Worm (Caenorhabditis elegans): Measurements from ENCODE around the gene fbxa-188.

fbxa-188 gene

DNA sequence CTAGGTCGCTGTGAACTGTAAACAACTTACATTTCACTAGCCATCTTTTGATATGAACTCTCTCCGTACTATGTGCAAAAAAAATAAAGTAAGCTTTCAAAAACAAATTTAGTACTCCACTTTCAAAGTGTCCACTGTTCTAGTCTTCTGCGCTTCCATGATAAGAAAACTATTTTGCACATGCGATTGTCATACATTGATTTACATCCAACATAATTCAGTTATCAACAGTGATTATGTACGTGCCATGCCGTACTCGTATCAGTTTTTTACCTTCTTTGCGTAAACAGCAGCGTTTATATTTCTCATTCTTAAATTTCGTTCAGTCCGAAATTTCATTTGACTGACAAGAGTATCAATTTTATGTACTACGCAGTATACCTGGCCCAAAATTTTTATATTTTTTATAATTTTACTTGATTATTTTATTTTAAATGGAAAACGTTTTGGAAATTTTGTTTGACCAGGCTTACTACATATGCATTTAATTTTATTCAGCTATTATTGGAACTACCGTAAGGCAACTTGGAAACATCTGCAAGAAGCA is 8.2 kb upstream of the fbxa-188 start, which contains the start of the genes fbxa-134 and F47H4.2:
fbxa-134 (minus strand) TSS at position 44 of the 547 bp plus-strand sequence.
F47H4.2 (plus strand) TSS at position 497 of the 547 bp plus-strand sequence.
- no peak for TF ChIP-seq mab-5 (tag; optimal IDR thresholded peaks at IDR 0.05)
- TF ChIP-seq unc-120 (tag; optimal IDR thresholded peaks at IDR 0.05; ENCODE audit: poor library complexity, severe bottlenecking), result no peak
- TF ChIP-seq mls-2 (tag; optimal IDR thresholded peaks at IDR 0.05), result no peak
- no peak for TF ChIP-seq elt-1 (tag; optimal IDR thresholded peaks at IDR 0.05; ENCODE audit: borderline replicate concordance, insufficient read depth)
- TF ChIP-seq ham-2 (GFP tag; optimal IDR thresholded peaks at IDR 0.05), result no peak
- TF ChIP-seq blmp-1 (tag; optimal IDR thresholded peaks at IDR 0.05), result no peak
- TF ChIP-seq zip-8 (tag; optimal IDR thresholded peaks at IDR 0.05), result no peak
- TF ChIP-seq mep-1 (tag; optimal IDR thresholded peaks at IDR 0.05), result no peak
- TF ChIP-seq sem-2 (GFP tag; optimal IDR thresholded peaks at IDR 0.05), result no peak
- TF ChIP-seq flh-1 (GFP tag; optimal IDR thresholded peaks at IDR 0.05), result no peak
- no peak for TF ChIP-seq nhr-12 (tag; optimal IDR thresholded peaks at IDR 0.05)

DNA sequence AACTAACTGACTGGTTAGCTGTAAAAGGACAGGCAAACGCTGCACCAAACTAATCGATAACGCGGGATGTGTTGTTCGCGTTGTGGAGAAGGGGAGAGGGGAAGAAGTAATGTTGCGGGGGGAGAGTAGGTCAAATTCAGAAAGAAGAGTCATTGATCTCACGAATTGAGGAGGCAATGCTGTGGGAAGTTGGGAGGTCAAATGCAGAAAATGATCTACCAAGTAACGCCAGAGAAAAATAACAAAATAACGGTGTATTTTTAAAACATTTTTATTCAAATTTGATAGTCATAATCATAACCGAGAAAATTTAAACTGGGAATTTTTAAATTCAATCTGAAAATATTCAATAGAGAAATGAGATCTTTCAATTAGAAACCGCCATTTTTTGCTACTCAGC is 5.4 kb upstream of the fbxa-188 start, which contains the start of gene lsy-27:
lsy-27 (minus strand) TSS at position 101 of the 400 bp plus-strand sequence.
- TF ChIP-seq unc-62 (GFP tag; optimal IDR thresholded peaks at IDR 0.05) (no peak), cnd-1 (tag; optimal IDR thresholded peaks at IDR 0.05) (no peak), ceh-43 (GFP tag; optimal IDR thresholded peaks at IDR 0.05) (no peak), drap-1 (GFP tag; optimal IDR thresholded peaks at IDR 0.05) (no peak), flh-1 (GFP tag; optimal IDR thresholded peaks at IDR 0.05) (no peak), mls-2 (tag; optimal IDR thresholded peaks at IDR 0.05) (no peak), lin-13 (tag; optimal IDR thresholded peaks at IDR 0.05) (no peak), M03D4.4 (tag; optimal IDR thresholded peaks at IDR 0.05) (no peak), nhr-2 (tag; optimal IDR thresholded peaks at IDR 0.05) (no peak), mab-5 (tag; optimal IDR thresholded peaks at IDR 0.05) (no peak), nhr-12 (tag; optimal IDR thresholded peaks at IDR 0.05) (no peak), nhr-28 (tag; optimal IDR thresholded peaks at IDR 0.05) (no peak), elt-1 (tag; optimal IDR thresholded peaks at IDR 0.05; ENCODE audit: borderline replicate concordance, insufficient read depth) (no peak), nhr-76 (tag; optimal IDR thresholded peaks at IDR 0.05) (no peak), elt-3 (tag; optimal IDR thresholded peaks at IDR 0.05) (no peak), ceh-83 (GFP tag; optimal IDR thresholded peaks at IDR 0.05) (no peak), blmp-1 (tag; optimal IDR thresholded peaks at IDR 0.05) (no peak)

DNA sequence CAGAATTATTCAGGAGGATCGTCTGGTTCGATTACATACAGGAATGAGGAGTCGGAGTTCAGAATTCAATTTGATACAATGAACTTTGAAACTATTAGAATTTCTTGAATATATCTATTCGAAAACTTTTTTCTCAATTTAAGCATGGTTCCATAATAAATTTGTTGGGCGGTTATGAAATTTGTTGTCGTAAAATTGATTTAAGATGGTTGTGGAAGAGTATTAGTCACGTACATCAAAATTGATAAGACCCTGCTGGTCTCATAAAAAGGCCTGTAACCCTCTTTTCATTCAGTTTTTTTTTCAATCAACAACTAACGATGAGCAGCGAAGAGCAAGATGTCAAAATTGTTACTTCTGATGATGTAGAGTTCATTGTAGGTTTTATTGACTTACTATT is 2.9 kb upstream of the fbxa-188 start, which contains the start of gene skr-5:
skr-5 (plus strand) TSS at position 301 of the 400 bp plus-strand sequence.
- TF ChIP-seq sem-2 (GFP tag; optimal IDR thresholded peaks at IDR 0.05), result no peak
- TF ChIP-seq tbx-8 (GFP tag; optimal IDR thresholded peaks at IDR 0.05), result no peak
- no peak for TF ChIP-seq mls-2 (tag; optimal IDR thresholded peaks at IDR 0.05)

DNA sequence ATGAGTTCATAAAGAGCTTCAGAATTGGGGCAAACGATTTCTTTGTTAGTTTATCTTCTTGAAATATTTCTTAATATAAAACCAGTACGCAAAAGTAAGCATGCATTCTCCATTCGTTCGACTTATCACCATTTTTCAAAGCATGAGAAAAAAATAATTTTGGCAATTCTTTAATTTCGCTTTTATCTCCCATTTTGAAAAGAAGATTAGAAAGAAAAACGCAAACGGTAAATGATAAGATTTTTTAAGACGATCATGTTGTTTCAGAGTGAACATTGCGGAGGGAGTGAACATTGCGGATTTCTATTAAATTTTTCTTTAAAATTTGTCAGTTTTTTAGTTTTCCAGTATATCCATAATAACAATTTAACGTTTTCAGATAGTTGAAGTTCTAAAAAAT is 5.4 kb downstream of the fbxa-188 start:
- TF ChIP-seq ham-2 (GFP tag; optimal IDR thresholded peaks at IDR 0.05), result no peak
- TF ChIP-seq bed-3 (GFP tag; optimal IDR thresholded peaks at IDR 0.05), result no peak
- TF ChIP-seq ceh-43 (GFP tag; optimal IDR thresholded peaks at IDR 0.05), result no peak
- TF ChIP-seq zip-8 (tag; optimal IDR thresholded peaks at IDR 0.05), result no peak
- no peak for TF ChIP-seq ceh-83 (GFP tag; optimal IDR thresholded peaks at IDR 0.05)
- no peak for TF ChIP-seq flh-1 (GFP tag; optimal IDR thresholded peaks at IDR 0.05)
- TF ChIP-seq mls-2 (tag; optimal IDR thresholded peaks at IDR 0.05), result no peak
- no peak for TF ChIP-seq mab-5 (tag; optimal IDR thresholded peaks at IDR 0.05)
- TF ChIP-seq nhr-12 (tag; optimal IDR thresholded peaks at IDR 0.05), result no peak
- no peak for TF ChIP-seq hlh-1 (tag; optimal IDR thresholded peaks at IDR 0.05)
- no peak for TF ChIP-seq snpc-4 (tag; optimal IDR thresholded peaks at IDR 0.05)
- no peak for TF ChIP-seq elt-3 (tag; optimal IDR thresholded peaks at IDR 0.05)
- TF ChIP-seq unc-39 (tag; optimal IDR thresholded peaks at IDR 0.05), result no peak
- no peak for TF ChIP-seq ceh-39 (tag; optimal IDR thresholded peaks at IDR 0.05)
- TF ChIP-seq unc-62 (GFP tag; optimal IDR thresholded peaks at IDR 0.05), result no peak
- no peak for TF ChIP-seq cnd-1 (tag; optimal IDR thresholded peaks at IDR 0.05)

DNA sequence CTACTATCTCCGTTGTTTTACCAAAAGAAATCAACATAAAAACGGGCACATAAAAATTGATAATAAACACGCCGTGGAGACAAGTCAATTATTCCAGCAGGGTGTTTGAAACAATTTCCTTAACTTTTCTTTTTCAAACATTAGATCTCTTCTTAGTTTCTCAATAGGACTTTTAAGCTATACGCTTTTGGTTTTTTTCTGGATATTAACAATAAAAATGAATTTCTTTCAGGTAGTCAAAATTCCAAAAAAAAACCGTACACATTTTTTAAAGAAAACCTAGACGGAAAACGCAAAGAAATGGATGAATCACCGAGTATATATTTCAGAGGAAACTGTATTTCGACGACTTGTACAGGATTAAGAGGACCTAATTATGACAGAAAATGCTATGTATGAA is 13.4 kb downstream of the fbxa-188 start, which contains the start of gene fbxa-185:
fbxa-185 (plus strand) TSS at position 301 of the 400 bp plus-strand sequence.
- no peak for TF ChIP-seq M03D4.4 (tag; optimal IDR thresholded peaks at IDR 0.05)
- TF ChIP-seq nhr-12 (tag; optimal IDR thresholded peaks at IDR 0.05), result no peak
- no peak for TF ChIP-seq unc-39 (tag; optimal IDR thresholded peaks at IDR 0.05)
- no peak for TF ChIP-seq mab-5 (tag; optimal IDR thresholded peaks at IDR 0.05)
- no peak for TF ChIP-seq lin-13 (tag; optimal IDR thresholded peaks at IDR 0.05)
- no peak for TF ChIP-seq lsy-2 (tag; optimal IDR thresholded peaks at IDR 0.05)

Measured in whole organism, mixed stage, embryonic.